Worm (Caenorhabditis elegans) whole organism, young adult: ENCODE results near the gene C53B7.3.
"Not testable (repeated sequence)": the region's sequence is repeated elsewhere in the genome, so short reads cannot be mapped to it uniquely, and the experiment has no call there.

Experiments
- B0336.3 ChIP-seq: fragments of 200-800 bp; sonication (Bioruptor generic); IDR thresholded peaks from 2 replicates; pipeline ENCODE4 v1.3.6; 2022; ENCODE audit warnings: missing genetic modification characterization, missing compliant biosample characterization
- D2030.7 ChIP-seq: fragments of 200-800 bp; sonication (Bioruptor generic); IDR thresholded peaks from 2 replicates; pipeline ENCODE4 v1.3.6; 2022; ENCODE audit warnings: missing genetic modification reagents, missing genetic modification characterization, missing compliant biosample characterization
- F23B12.7 ChIP-seq: sonication (generic microtip); optimal IDR thresholded peaks from 2 replicates; lab custom pipeline; 2017; ENCODE audit warnings: missing genetic modification characterization, mild to moderate bottlenecking, missing compliant biosample characterization, antibody characterized with exemption, moderate library complexity; ENCODE audit not compliant: insufficient read depth
- F49E8.2 ChIP-seq: sonication (generic microtip); optimal IDR thresholded peaks from 3 replicates; lab custom pipeline; 2017; ENCODE audit warnings: missing genetic modification characterization, mild to moderate bottlenecking, missing compliant biosample characterization, antibody characterized with exemption, moderate library complexity; ENCODE audit not compliant: insufficient read depth
- K11D2.4 ChIP-seq: fragments of 200-800 bp; sonication (Bioruptor generic); IDR thresholded peaks from 2 replicates; pipeline ENCODE4 v1.3.6; 2022; ENCODE audit warnings: missing genetic modification reagents, missing genetic modification characterization, missing compliant biosample characterization
- T07F8.4 ChIP-seq: sonication (generic microtip); optimal IDR thresholded peaks from 2 replicates; lab custom pipeline; 2016; ENCODE audit warnings: mild to moderate bottlenecking, missing genetic modification characterization, moderate library complexity, missing compliant biosample characterization
- Y79H2A.3 ChIP-seq: fragments of 200-800 bp; sonication (Bioruptor generic); conservative IDR thresholded peaks from 2 replicates; pipeline ENCODE4 v1.3.6; 2022; ENCODE audit warnings: missing genetic modification reagents, missing genetic modification characterization, missing compliant biosample characterization
- Y95B8A.8 ChIP-seq: fragments of 200-800 bp; sonication (Bioruptor generic); IDR thresholded peaks from 2 replicates; pipeline ENCODE4 v1.3.6; 2022; ENCODE audit warnings: missing genetic modification reagents, missing genetic modification characterization, missing compliant biosample characterization
- akir-1 ChIP-seq: fragments of 200-800 bp; sonication (Bioruptor generic); optimal IDR thresholded peaks from 2 replicates; lab custom pipeline; 2018; ENCODE audit warnings: mild to moderate bottlenecking, missing genetic modification characterization, moderate library complexity, missing compliant biosample characterization
- atf-7 ChIP-seq: sonication (generic microtip); optimal IDR thresholded peaks from 2 replicates; lab custom pipeline; 2017; ENCODE audit warnings: mild to moderate bottlenecking, missing genetic modification characterization, missing compliant biosample characterization
- attf-3 ChIP-seq: fragments of 200-800 bp; sonication (Bioruptor generic); conservative IDR thresholded peaks from 2 replicates; pipeline ENCODE4 v1.3.6; 2022; ENCODE audit warnings: missing genetic modification reagents, missing genetic modification characterization, missing compliant biosample characterization
- bed-1 ChIP-seq: fragments of 200-800 bp; sonication (Bioruptor generic); IDR thresholded peaks from 2 replicates; pipeline ENCODE4 v1.3.6; 2022; ENCODE audit warnings: missing genetic modification reagents, missing genetic modification characterization, missing compliant biosample characterization
- ccch-3 ChIP-seq: fragments of 200-800 bp; sonication (Bioruptor generic); optimal IDR thresholded peaks from 2 replicates; lab custom pipeline; 2018; ENCODE audit warnings: mild to moderate bottlenecking, missing genetic modification characterization, missing compliant biosample characterization
- cebp-2 ChIP-seq: fragments of 200-800 bp; sonication (Bioruptor generic); IDR thresholded peaks from 2 replicates; pipeline ENCODE4 v1.3.6; 2022; ENCODE audit warnings: missing genetic modification characterization, missing compliant biosample characterization
- ceh-27 ChIP-seq: fragments of 200-800 bp; sonication (Bioruptor generic); optimal IDR thresholded peaks from 2 replicates; lab custom pipeline; 2018; ENCODE audit warnings: mild to moderate bottlenecking, missing genetic modification characterization, moderate library complexity, missing compliant biosample characterization
- ceh-58 ChIP-seq: fragments of 200-800 bp; sonication (Bioruptor generic); IDR thresholded peaks from 2 replicates; pipeline ENCODE4 v1.3.6; 2022; ENCODE audit warnings: missing genetic modification characterization, missing compliant biosample characterization
- ceh-91 ChIP-seq: fragments of 200-800 bp; sonication (Bioruptor generic); IDR thresholded peaks from 2 replicates; pipeline ENCODE4 v1.3.6; 2022; ENCODE audit warnings: missing genetic modification reagents, missing genetic modification characterization, missing compliant biosample characterization
- efl-1 ChIP-seq: fragments of 150-350 bp; optimal IDR thresholded peaks from 2 replicates; lab custom pipeline; 2014; ENCODE audit warnings: missing biosample characterization, missing genetic modification reagents, missing genetic modification characterization
- egrh-3 ChIP-seq: fragments of 200-800 bp; sonication (Bioruptor generic); IDR thresholded peaks from 2 replicates; pipeline ENCODE4 v1.3.6; 2022; ENCODE audit warnings: missing genetic modification reagents, missing genetic modification characterization, missing compliant biosample characterization
- hsf-1 ChIP-seq: fragments of 200-800 bp; sonication (Bioruptor generic); IDR thresholded peaks from 2 replicates; pipeline ENCODE4 v1.3.6; 2022; ENCODE audit warnings: missing genetic modification reagents, missing genetic modification characterization, missing compliant biosample characterization
- lag-1 ChIP-seq: fragments of 200-800 bp; sonication (Bioruptor generic); IDR thresholded peaks from 2 replicates; pipeline ENCODE4 v1.3.6; 2022; ENCODE audit warnings: missing genetic modification reagents, missing genetic modification characterization, missing compliant biosample characterization
- mxl-1 ChIP-seq: sonication (generic microtip); optimal IDR thresholded peaks from 2 replicates; lab custom pipeline; 2016; ENCODE audit warnings: missing genetic modification characterization, missing compliant biosample characterization
- nfya-2 ChIP-seq: fragments of 200-800 bp; sonication (Bioruptor generic); IDR thresholded peaks from 2 replicates; pipeline ENCODE4 v1.3.6; 2022; ENCODE audit warnings: missing genetic modification reagents, missing genetic modification characterization, missing compliant biosample characterization
- nhr-179 ChIP-seq: sonication (generic microtip); optimal IDR thresholded peaks from 2 replicates; lab custom pipeline; 2016; ENCODE audit warnings: mild to moderate bottlenecking, missing genetic modification characterization, missing compliant biosample characterization
- nhr-80 ChIP-seq: sonication (generic microtip); optimal IDR thresholded peaks from 2 replicates; lab custom pipeline; 2016; ENCODE audit warnings: missing genetic modification characterization, missing compliant biosample characterization
- nhr-90 ChIP-seq: sonication (generic microtip); optimal IDR thresholded peaks from 2 replicates; lab custom pipeline; 2016; ENCODE audit warnings: missing genotype, mild to moderate bottlenecking, missing genetic modification characterization, missing compliant biosample characterization
- pbrm-1 ChIP-seq: fragments of 200-800 bp; sonication (Bioruptor generic); IDR thresholded peaks from 2 replicates; pipeline ENCODE4 v1.3.6; 2022; ENCODE audit warnings: missing genetic modification reagents, missing genetic modification characterization, missing compliant biosample characterization
- sdz-38 ChIP-seq: sonication (generic microtip); optimal IDR thresholded peaks from 2 replicates; lab custom pipeline; 2016; ENCODE audit warnings: missing genotype, missing genetic modification characterization, missing compliant biosample characterization
- sea-2 ChIP-seq: fragments of 200-800 bp; sonication (Bioruptor generic); IDR thresholded peaks from 2 replicates; pipeline ENCODE4 v1.3.6; 2022; ENCODE audit warnings: missing genetic modification characterization, missing compliant biosample characterization
- snpc-3.4 ChIP-seq: sonication (generic microtip); optimal IDR thresholded peaks from 2 replicates; lab custom pipeline; 2017; ENCODE audit warnings: missing genetic modification characterization, mild to moderate bottlenecking, missing compliant biosample characterization, antibody characterized with exemption, moderate library complexity, missing genotype, missing genetic modification reagents
- somi-1 ChIP-seq: fragments of 200-800 bp; sonication (Bioruptor generic); optimal IDR thresholded peaks from 2 replicates; lab custom pipeline; 2018; ENCODE audit warnings: mild to moderate bottlenecking, missing genetic modification characterization, missing compliant biosample characterization
- xnd-1 ChIP-seq: sonication (generic microtip); optimal IDR thresholded peaks from 2 replicates; lab custom pipeline; 2016; ENCODE audit warnings: missing genotype, missing genetic modification reagents, missing genetic modification characterization, missing compliant biosample characterization
- ztf-18 ChIP-seq: sonication (generic microtip); optimal IDR thresholded peaks from 2 replicates; lab custom pipeline; 2016; ENCODE audit warnings: missing genotype, mild to moderate bottlenecking, missing genetic modification characterization, missing compliant biosample characterization
- ztf-28 ChIP-seq: fragments of 200-800 bp; sonication (Bioruptor generic); IDR thresholded peaks from 2 replicates; pipeline ENCODE4 v1.3.6; 2022; ENCODE audit warnings: missing genetic modification reagents, missing genetic modification characterization, missing compliant biosample characterization
- ztf-3 ChIP-seq: fragments of 200-800 bp; sonication (Bioruptor generic); optimal IDR thresholded peaks from 2 replicates; lab custom pipeline; 2018; ENCODE audit warnings: mild to moderate bottlenecking, missing genetic modification characterization, missing compliant biosample characterization
- ztf-6 ChIP-seq: fragments of 200-800 bp; sonication (Bioruptor generic); IDR thresholded peaks from 2 replicates; pipeline ENCODE4 v1.3.6; 2022; ENCODE audit warnings: missing genetic modification reagents, missing genetic modification characterization, missing compliant biosample characterization

Gene C53B7.3

DNA sequence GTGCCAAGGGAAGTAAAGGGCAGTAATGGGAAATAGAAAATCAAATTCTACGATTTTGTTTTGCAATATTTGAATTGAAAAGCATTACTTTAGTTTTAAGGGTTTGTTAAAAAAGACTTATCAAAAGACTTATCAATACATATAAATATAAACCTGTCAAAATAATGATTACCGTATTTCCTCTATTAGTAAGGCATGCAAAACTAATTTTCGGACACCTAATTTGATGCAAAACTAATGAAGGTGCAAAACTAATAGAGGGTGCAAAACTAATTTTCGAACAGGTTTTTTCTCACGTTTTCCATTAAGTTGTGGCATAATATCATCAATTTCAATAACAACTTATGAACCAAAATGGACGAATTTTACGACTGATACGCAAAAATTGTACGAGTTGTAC is 37.2 kb downstream of the C53B7.3 start, which contains the start of gene F41C6.6:
Gene F41C6.6 (minus strand): TSS at position 101 of the 400 bp plus-strand sequence.
- TF ChIP-seq snpc-3.4 (tag; lab: Kevin White, UChicago); xnd-1; lag-1 (GFP tag; lab: Robert Waterston, UW): not testable (repeated sequence)

DNA sequence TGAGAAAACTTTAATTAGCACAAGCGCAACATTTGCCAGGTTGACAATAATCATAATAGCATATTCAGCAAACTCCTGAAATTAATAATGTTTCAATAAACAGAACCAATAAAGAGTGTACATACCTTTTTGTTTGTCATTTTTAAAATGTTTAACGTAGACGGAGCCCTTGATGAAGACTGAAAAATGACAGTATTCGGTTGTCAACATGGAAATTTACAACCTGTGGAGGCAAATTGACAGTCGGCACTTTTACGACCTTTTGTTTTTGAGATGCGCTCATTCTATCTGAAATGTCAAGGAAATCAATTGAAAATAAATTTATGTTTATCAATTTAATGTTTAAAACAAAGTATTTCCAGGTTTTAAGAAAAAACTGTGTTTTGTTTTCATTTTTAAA is 39.9 kb downstream of the C53B7.3 start:
- no peak for TF ChIP-seq Y95B8A.8 (GFP tag; lab: Robert Waterston, UW)
- TF ChIP-seq nhr-179 (tag; lab: Kevin White, UChicago), result no peak
- TF ChIP-seq T07F8.4 (tag; lab: Kevin White, UChicago), result no peak
- TF ChIP-seq ztf-6, result no peak
- TF ChIP-seq sdz-38 (tag; lab: Kevin White, UChicago), result no peak
- no peak for TF ChIP-seq ceh-27 (GFP tag; lab: Kevin White, UChicago)
- no peak for TF ChIP-seq nhr-90 (tag; lab: Kevin White, UChicago)
- no peak for TF ChIP-seq ceh-58
- no peak for TF ChIP-seq atf-7 (tag; lab: Kevin White, UChicago)
- no peak for TF ChIP-seq K11D2.4 (GFP tag; lab: Robert Waterston, UW)
- no peak for TF ChIP-seq ceh-91 (GFP tag; lab: Robert Waterston, UW)
- TF ChIP-seq Y79H2A.3 (GFP tag; lab: Robert Waterston, UW), result no peak
- TF ChIP-seq attf-3, result no peak
- no peak for TF ChIP-seq F49E8.2
- no peak for TF ChIP-seq ztf-28 (GFP tag; lab: Robert Waterston, UW)
- TF ChIP-seq efl-1 (GFP tag; lab: Kevin White, UChicago), result no peak

DNA sequence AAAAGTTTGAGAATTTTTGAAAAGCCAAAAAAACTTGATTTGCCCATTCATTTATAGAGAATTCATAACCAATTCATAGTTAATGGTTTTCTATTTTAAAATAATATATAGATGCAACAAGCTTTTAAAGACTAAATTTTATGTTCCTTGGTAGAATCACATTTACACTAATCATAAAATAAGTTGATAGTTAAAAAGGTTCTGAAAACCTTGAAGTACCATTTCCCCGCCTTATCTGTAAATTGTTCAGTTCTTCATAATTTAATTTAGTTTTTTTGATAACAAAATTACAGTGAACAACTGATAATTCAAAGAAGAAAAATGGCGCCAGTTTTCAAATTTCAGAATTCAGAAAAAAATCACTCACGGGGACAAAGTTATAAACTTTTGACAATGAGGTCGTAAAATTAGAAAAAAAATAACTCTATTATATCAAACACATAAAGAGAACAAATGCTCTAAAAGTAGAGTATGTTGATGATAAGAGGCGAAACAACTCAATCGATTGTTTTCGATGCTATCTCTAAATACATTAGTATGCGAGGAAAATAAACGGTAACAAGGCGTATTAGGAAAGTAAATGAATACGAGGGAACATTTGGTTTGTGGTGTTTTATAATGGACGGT is 40.8 kb downstream of the C53B7.3 start, which contains the start of gene F41C6.7:
Gene F41C6.7 (minus strand): TSS at position 51 of the 627 bp plus-strand sequence.
- TF ChIP-seq nhr-80 (tag; lab: Kevin White, UChicago), result peak; percentile 40
- TF ChIP-seq ztf-18, result no peak
- no peak for TF ChIP-seq ztf-6
- TF ChIP-seq akir-1 (GFP tag; lab: Kevin White, UChicago), result no peak

DNA sequence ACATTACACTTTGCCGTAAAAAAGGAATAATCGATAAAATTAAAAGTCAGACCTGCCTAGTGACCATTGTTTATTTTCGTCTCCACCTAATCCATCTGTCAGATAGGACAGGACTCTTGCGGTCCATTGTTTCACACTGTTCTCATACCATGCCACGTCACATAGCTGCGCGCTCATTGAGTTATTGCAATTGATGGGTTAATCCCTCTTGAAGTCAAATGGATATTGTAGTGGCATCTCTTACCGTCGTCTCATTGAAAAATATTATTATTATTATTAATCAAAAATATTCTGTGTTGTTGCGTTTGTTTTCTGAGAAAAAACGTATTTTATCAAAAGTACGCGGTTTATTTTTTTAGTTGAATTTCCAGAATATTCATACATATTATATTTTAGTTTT is 43.7 kb downstream of the C53B7.3 start:
- no peak for TF ChIP-seq bed-1
- no peak for TF ChIP-seq F23B12.7
- TF ChIP-seq B0336.3 (GFP tag; lab: Robert Waterston, UW), result no peak

DNA sequence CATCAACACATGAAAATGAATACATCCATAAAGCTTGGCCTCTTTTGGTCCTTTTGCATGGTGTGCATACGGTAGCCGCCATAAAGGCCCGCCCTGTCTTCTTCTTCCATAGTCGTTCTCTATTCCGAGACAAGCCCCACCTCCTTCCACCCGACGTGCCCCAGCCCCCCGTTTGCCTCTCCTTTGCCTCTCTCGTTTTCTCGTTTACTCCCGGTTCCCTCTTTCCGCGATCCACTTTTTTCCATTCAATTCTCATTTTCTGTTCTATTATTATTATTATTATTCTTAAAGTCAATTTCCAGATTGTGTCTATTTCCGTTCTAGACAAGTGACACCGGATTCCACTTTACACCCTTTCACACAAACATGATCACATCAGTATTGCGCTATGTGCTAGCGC is 44.8 kb downstream of the C53B7.3 start, which contains the start of gene unc-6:
Gene unc-6 (plus strand): TSS at position 301 of the 400 bp plus-strand sequence.
- TF ChIP-seq ztf-3 (GFP tag; lab: Kevin White, UChicago), result no peak
- no peak for TF ChIP-seq pbrm-1 (GFP tag; lab: Robert Waterston, UW)
- TF ChIP-seq sea-2 (GFP tag; lab: Robert Waterston, UW), result no peak
- TF ChIP-seq egrh-3 (GFP tag; lab: Robert Waterston, UW), result no peak
- TF ChIP-seq sdz-38 (tag; lab: Kevin White, UChicago), result no peak
- TF ChIP-seq ccch-3 (GFP tag; lab: Kevin White, UChicago), result no peak
- no peak for TF ChIP-seq hsf-1 (GFP tag; lab: Robert Waterston, UW)
- no peak for TF ChIP-seq somi-1 (GFP tag; lab: Kevin White, UChicago)
- no peak for TF ChIP-seq D2030.7 (GFP tag; lab: Robert Waterston, UW)
- no peak for TF ChIP-seq nfya-2 (GFP tag; lab: Robert Waterston, UW)
- TF ChIP-seq mxl-1, result no peak
- TF ChIP-seq cebp-2 (GFP tag; lab: Robert Waterston, UW), result no peak
